Worm (Caenorhabditis elegans): ENCODE data around the gene srh-135.

- TF ChIP-seq B0035.1 (tag; optimal IDR thresholded peaks at IDR 0.05) (no peak), ceh-91 (GFP tag; IDR thresholded peaks at IDR 0.05) (no peak), unc-62 (GFP tag; optimal IDR thresholded peaks at IDR 0.05) (no peak), ceh-79 (tag; optimal IDR thresholded peaks at IDR 0.05) (no peak), F10E7.11 (tag; optimal IDR thresholded peaks at IDR 0.05) (no peak), ets-4 (GFP tag; optimal IDR thresholded peaks at IDR 0.05) (no peak), bed-2 (GFP tag; IDR thresholded peaks at IDR 0.05) (no peak), aptf-2 (GFP tag; conservative IDR thresholded peaks at IDR 0.05) (no peak)
These were observed 22.4 kb downstream of the srh-135 start for ce11 chrII:10204428-10205049.
